Fruit fly (Drosophila melanogaster) whole organism, embryonic: ENCODE data around the gene phr6-4.

Experiments
- Aef1 ChIP-seq: fragments of 200-800 bp; sonication (Bioruptor generic); IDR thresholded peaks from 3 replicates; pipeline ENCODE4 v1.3.6; 2022; ENCODE audit warnings: missing biosample characterization, missing genetic modification characterization
- Atf3 ChIP-seq: fragments of 200-800 bp; sonication (Bioruptor generic); optimal IDR thresholded peaks from 3 replicates; lab custom pipeline; 2016; ENCODE audit warnings: missing biosample characterization, missing genetic modification characterization
- CG10267 ChIP-seq: fragments of 200-800 bp; sonication (Bioruptor generic); optimal IDR thresholded peaks from 2 replicates; lab custom pipeline; 2018; ENCODE audit warnings: missing biosample characterization, mild to moderate bottlenecking, missing genetic modification characterization, moderate library complexity
- CG10431 ChIP-seq: fragments of 200-800 bp; sonication (Bioruptor generic); optimal IDR thresholded peaks from 3 replicates; lab custom pipeline; 2018; ENCODE audit warnings: missing biosample characterization, mild to moderate bottlenecking, missing genetic modification characterization
- CG10654 ChIP-seq: fragments of 200-800 bp; sonication (Bioruptor generic); optimal IDR thresholded peaks from 2 replicates; lab custom pipeline; 2016; ENCODE audit warnings: missing biosample characterization, missing genetic modification characterization
- CG11456 ChIP-seq: fragments of 200-800 bp; sonication (Bioruptor generic); IDR thresholded peaks from 3 replicates; pipeline ENCODE4 v1.3.6; 2022; ENCODE audit warnings: missing biosample characterization, missing genetic modification characterization
- CG11504 ChIP-seq: fragments of 200-800 bp; sonication (Bioruptor generic); optimal IDR thresholded peaks from 3 replicates; lab custom pipeline; 2019; ENCODE audit warnings: missing biosample characterization, mild to moderate bottlenecking, missing genetic modification characterization, moderate library complexity
- CG12659 ChIP-seq: fragments of 200-800 bp; sonication (Bioruptor generic); optimal IDR thresholded peaks from 3 replicates; lab custom pipeline; 2017; ENCODE audit warnings: mild to moderate bottlenecking, missing biosample characterization, missing genetic modification reagents, missing genetic modification characterization
- CG13296 ChIP-seq: fragments of 200-800 bp; sonication (Bioruptor generic); optimal IDR thresholded peaks from 3 replicates; lab custom pipeline; 2018; ENCODE audit warnings: missing biosample characterization, mild to moderate bottlenecking, missing genetic modification characterization
- CG13424 ChIP-seq: fragments of 200-800 bp; sonication (Bioruptor generic); optimal IDR thresholded peaks from 2 replicates; lab custom pipeline; 2019; ENCODE audit warnings: missing biosample characterization, mild to moderate bottlenecking, missing genetic modification characterization, moderate library complexity
- CG14441 ChIP-seq: fragments of 200-800 bp; sonication (Bioruptor generic); IDR thresholded peaks from 2 replicates; pipeline ENCODE4 v1.3.6; 2022; ENCODE audit warnings: missing biosample characterization, missing genetic modification characterization
- CG14710 ChIP-seq: fragments of 200-800 bp; sonication (Bioruptor generic); optimal IDR thresholded peaks from 3 replicates; lab custom pipeline; 2019; ENCODE audit warnings: missing biosample characterization, mild to moderate bottlenecking, missing genetic modification characterization, moderate library complexity
- CG17359 ChIP-seq: fragments of 200-800 bp; sonication (Bioruptor generic); optimal IDR thresholded peaks from 3 replicates; lab custom pipeline; 2018; ENCODE audit warnings: missing biosample characterization, mild to moderate bottlenecking, missing genetic modification characterization, moderate library complexity
- CG31365 ChIP-seq: fragments of 200-800 bp; sonication (Bioruptor generic); optimal IDR thresholded peaks from 2 replicates; lab custom pipeline; 2018; ENCODE audit warnings: missing biosample characterization, mild to moderate bottlenecking, missing genetic modification characterization
- CG3163 ChIP-seq: fragments of 200-800 bp; sonication (Bioruptor generic); optimal IDR thresholded peaks from 3 replicates; lab custom pipeline; 2016; ENCODE audit warnings: missing biosample characterization, missing genetic modification characterization
- CG3995 ChIP-seq: fragments of 200-800 bp; sonication (Bioruptor generic); optimal IDR thresholded peaks from 3 replicates; lab custom pipeline; 2016; ENCODE audit warnings: missing biosample characterization, missing genetic modification characterization
- CG6272 ChIP-seq: fragments of 200-800 bp; sonication (Bioruptor generic); IDR thresholded peaks from 2 replicates; pipeline ENCODE4 v1.3.6; 2022; ENCODE audit warnings: missing biosample characterization, missing genetic modification characterization
- CG7745 ChIP-seq: fragments of 200-800 bp; sonication (Bioruptor generic); optimal IDR thresholded peaks from 2 replicates; lab custom pipeline; 2018; ENCODE audit warnings: missing biosample characterization, mild to moderate bottlenecking, missing genetic modification characterization, moderate library complexity
- CG8089 ChIP-seq: fragments of 200-800 bp; sonication (Bioruptor generic); optimal IDR thresholded peaks from 3 replicates; lab custom pipeline; 2016; ENCODE audit warnings: missing biosample characterization, missing genetic modification characterization
- CG8765 ChIP-seq: fragments of 200-800 bp; sonication (Bioruptor generic); IDR thresholded peaks from 2 replicates; pipeline ENCODE4 v1.3.6; 2022; ENCODE audit warnings: missing biosample characterization, missing genetic modification characterization
- Chrac-16 ChIP-seq: fragments of 200-800 bp; sonication (Bioruptor generic); optimal IDR thresholded peaks from 3 replicates; lab custom pipeline; 2016; ENCODE audit warnings: missing biosample characterization, missing genetic modification characterization
- CoRest ChIP-seq: fragments of 200-800 bp; sonication (Bioruptor generic); optimal IDR thresholded peaks from 3 replicates; lab custom pipeline; 2018; ENCODE audit warnings: missing biosample characterization, mild to moderate bottlenecking, missing genetic modification characterization, moderate library complexity
- Dip3 ChIP-seq: fragments of 200-800 bp; sonication (Bioruptor generic); optimal IDR thresholded peaks from 3 replicates; lab custom pipeline; 2016; ENCODE audit warnings: missing biosample characterization, missing genetic modification characterization
- GATAe ChIP-seq: fragments of 200-800 bp; sonication (Bioruptor generic); conservative IDR thresholded peaks from 2 replicates; pipeline ENCODE4 v1.3.6; 2022; ENCODE audit warnings: missing biosample characterization, missing genetic modification characterization
- H2.0 ChIP-seq: fragments of 200-800 bp; sonication (Bioruptor generic); IDR thresholded peaks from 2 replicates; pipeline ENCODE4 v1.3.6; 2022; ENCODE audit warnings: missing biosample characterization, missing genetic modification characterization
- Hsf ChIP-seq: fragments of 200-800 bp; sonication (Bioruptor generic); optimal IDR thresholded peaks from 3 replicates; lab custom pipeline; 2016; ENCODE audit warnings: missing biosample characterization, missing genetic modification characterization
- Opbp ChIP-seq: fragments of 200-800 bp; sonication (Bioruptor generic); IDR thresholded peaks from 3 replicates; pipeline ENCODE4 v1.3.6; 2022; ENCODE audit warnings: missing biosample characterization, missing genetic modification characterization; ENCODE audit not compliant: partially characterized antibody
- Scr ChIP-seq: fragments of 200-800 bp; sonication (Bioruptor generic); IDR thresholded peaks from 2 replicates; pipeline ENCODE4 v1.3.6; 2022; ENCODE audit warnings: missing biosample characterization, missing genetic modification characterization; ENCODE audit not compliant: partially characterized antibody
- Xbp1 ChIP-seq: fragments of 200-800 bp; sonication (Bioruptor generic); optimal IDR thresholded peaks from 3 replicates; lab custom pipeline; 2016; ENCODE audit warnings: missing biosample characterization, mild to moderate bottlenecking, missing genetic modification characterization
- ap ChIP-seq: fragments of 200-800 bp; sonication (Bioruptor generic); IDR thresholded peaks from 2 replicates; pipeline ENCODE4 v1.3.6; 2022; ENCODE audit warnings: missing biosample characterization, missing genetic modification characterization
- ash1 ChIP-seq: fragments of 200-800 bp; sonication (Bioruptor generic); optimal IDR thresholded peaks from 2 replicates; lab custom pipeline; 2018; ENCODE audit warnings: missing biosample characterization, mild to moderate bottlenecking, missing genetic modification characterization
- dan ChIP-seq: fragments of 200-800 bp; sonication (Bioruptor generic); IDR thresholded peaks from 2 replicates; pipeline ENCODE4 v1.3.6; 2022; ENCODE audit warnings: missing biosample characterization, missing genetic modification characterization
- dpn ChIP-seq, 2 experiments: fragments of 200-800 bp; sonication (Bioruptor generic); optimal IDR thresholded peaks; 3 replicates each; lab custom pipeline; 2016; ENCODE audit warnings: missing biosample characterization in 2 of 2, missing genetic modification characterization in 2 of 2
- ems ChIP-seq: fragments of 200-800 bp; sonication (Bioruptor generic); optimal IDR thresholded peaks from 3 replicates; lab custom pipeline; 2016; ENCODE audit warnings: missing biosample characterization, missing genetic modification characterization
- gcm2 ChIP-seq: fragments of 200-800 bp; sonication (Bioruptor generic); optimal IDR thresholded peaks from 2 replicates; lab custom pipeline; 2016; ENCODE audit warnings: missing biosample characterization, missing genetic modification characterization
- kay ChIP-seq: fragments of 200-800 bp; sonication (Bioruptor generic); optimal IDR thresholded peaks from 2 replicates; lab custom pipeline; 2016; ENCODE audit warnings: missing biosample characterization, missing genetic modification characterization
- lab ChIP-seq: fragments of 200-800 bp; sonication (Bioruptor generic); optimal IDR thresholded peaks from 3 replicates; lab custom pipeline; 2017; ENCODE audit warnings: missing biosample characterization, missing genetic modification characterization, mild to moderate bottlenecking, moderate library complexity, missing genetic modification reagents
- lilli ChIP-seq: fragments of 200-800 bp; sonication (Bioruptor generic); optimal IDR thresholded peaks from 3 replicates; lab custom pipeline; 2016; ENCODE audit warnings: missing biosample characterization, missing genetic modification characterization
- mld ChIP-seq: fragments of 200-800 bp; sonication (Bioruptor generic); IDR thresholded peaks from 3 replicates; pipeline ENCODE4 v1.3.6; 2022; ENCODE audit warnings: missing biosample characterization, missing genetic modification characterization; ENCODE audit not compliant: partially characterized antibody
- nerfin-2 ChIP-seq: fragments of 200-800 bp; sonication (Bioruptor generic); IDR thresholded peaks from 2 replicates; pipeline ENCODE4 v1.3.6; 2022; ENCODE audit warnings: missing biosample characterization, missing genetic modification characterization; ENCODE audit not compliant: partially characterized antibody
- nom ChIP-seq: fragments of 200-800 bp; sonication (Bioruptor generic); optimal IDR thresholded peaks from 2 replicates; lab custom pipeline; 2017; ENCODE audit warnings: missing biosample characterization, missing genetic modification characterization, mild to moderate bottlenecking, moderate library complexity, missing genetic modification reagents
- odd ChIP-seq: fragments of 200-800 bp; sonication (Bioruptor generic); optimal IDR thresholded peaks from 2 replicates; lab custom pipeline; 2017; ENCODE audit warnings: missing biosample characterization, mild to moderate bottlenecking, missing genetic modification characterization
- otp ChIP-seq: fragments of 200-800 bp; sonication (Bioruptor generic); IDR thresholded peaks from 3 replicates; pipeline ENCODE4, ENCODE4 v1.3.6; 2022; ENCODE audit warnings: missing biosample characterization, missing genetic modification characterization
- seq ChIP-seq: fragments of 200-800 bp; sonication (Bioruptor generic); IDR thresholded peaks from 2 replicates; pipeline ENCODE4 v1.3.6; 2022; ENCODE audit warnings: missing biosample characterization, missing genetic modification characterization
- ssp ChIP-seq: fragments of 200-800 bp; sonication (Bioruptor generic); IDR thresholded peaks from 2 replicates; pipeline ENCODE4 v1.3.6; 2022; ENCODE audit warnings: missing biosample characterization, missing genetic modification characterization
- tio ChIP-seq: fragments of 200-800 bp; sonication (Bioruptor generic); optimal IDR thresholded peaks from 2 replicates; lab custom pipeline; 2017; ENCODE audit warnings: missing biosample characterization, missing genetic modification characterization, inconsistent platforms
- toy ChIP-seq: fragments of 200-800 bp; sonication (Bioruptor generic); IDR thresholded peaks from 2 replicates; pipeline ENCODE4 v1.3.6; 2022; ENCODE audit warnings: missing biosample characterization, missing genetic modification characterization
- trem ChIP-seq: fragments of 200-800 bp; optimal IDR thresholded peaks from 3 replicates; lab custom pipeline; 2019; ENCODE audit warnings: missing biosample characterization, mild to moderate bottlenecking, missing genetic modification characterization, moderate library complexity
- twi ChIP-seq: fragments of 200-800 bp; optimal IDR thresholded peaks from 2 replicates; lab custom pipeline; 2019; ENCODE audit warnings: missing biosample characterization, mild to moderate bottlenecking, missing genetic modification characterization, moderate library complexity
- wek ChIP-seq: fragments of 200-800 bp; sonication (Bioruptor generic); optimal IDR thresholded peaks from 3 replicates; lab custom pipeline; 2018; ENCODE audit warnings: missing biosample characterization, mild to moderate bottlenecking, missing genetic modification characterization, moderate library complexity
- yki ChIP-seq: fragments of >200 bp; optimal IDR thresholded peaks from 3 replicates; lab custom pipeline; 2018

Gene phr6-4

dm6 chr2L:20681648-20682098 is 36.1 kb upstream of the phr6-4 start, which contains the start of gene Cen (continued):
- TF ChIP-seq CG10267 (tag; lab: Kevin White, UChicago), result peak; percentile 28
- peak; percentile 53 for TF ChIP-seq Dip3 (GFP tag; lab: Kevin White, UChicago)
- peak; percentile 22 for TF ChIP-seq CG14710 (tag; lab: Kevin White, UChicago)
- no peak for TF ChIP-seq Scr (GFP tag; lab: Robert Waterston, UW)
- no peak for TF ChIP-seq twi (tag; lab: Kevin White, UChicago)
- no peak for TF ChIP-seq CG10654 (GFP tag; lab: Kevin White, UChicago)
- peak; percentile 45; the same call in 1 of the 3 replicates for TF ChIP-seq Aef1
- peak; percentile 48 for TF ChIP-seq Hsf (GFP tag; lab: Kevin White, UChicago)
- no peak for TF ChIP-seq CG14441 (GFP tag; lab: Robert Waterston, UW)
- TF ChIP-seq dpn (GFP tag; optimal IDR thresholded peaks at IDR 0.05; lab: Kevin White, UChicago), result peak; percentile 22 to 39
- no peak for TF ChIP-seq CG7745 (tag; lab: Kevin White, UChicago)
- TF ChIP-seq nerfin-2 (GFP tag; lab: Robert Waterston, UW), result no peak
- no peak for TF ChIP-seq gcm2
- TF ChIP-seq CG12659 (GFP tag; lab: Kevin White, UChicago), result peak; percentile 47
- TF ChIP-seq CG13424 (tag; lab: Kevin White, UChicago), result peak; percentile 23
- peak; percentile 67 for TF ChIP-seq CG3995 (GFP tag; lab: Kevin White, UChicago)
- peak; percentile 2 for TF ChIP-seq ems (GFP tag; lab: Kevin White, UChicago)
- TF ChIP-seq lilli, result peak; percentile 63
- TF ChIP-seq odd (GFP tag; lab: Kevin White, UChicago), result no peak
- peak; percentile 34; the same call in 1 of the 2 replicates for TF ChIP-seq ap (GFP tag; lab: Robert Waterston, UW)
- TF ChIP-seq seq, result peak; percentile 12; the same call in 1 of the 2 replicates
- TF ChIP-seq wek (GFP tag; lab: Kevin White, UChicago), result peak; percentile 86
- TF ChIP-seq ash1, result no peak
- TF ChIP-seq trem (tag; lab: Kevin White, UChicago), result peak; percentile 13
- peak; percentile 46 for TF ChIP-seq tio (GFP tag; lab: Kevin White, UChicago)
- TF ChIP-seq CG11504 (tag; lab: Kevin White, UChicago), result no peak
- TF ChIP-seq Xbp1 (GFP tag; lab: Kevin White, UChicago), result peak; percentile 39
- TF ChIP-seq H2.0 (GFP tag; lab: Robert Waterston, UW), result peak; percentile 45
- peak; percentile 15; the same call in 1 of the 2 replicates for TF ChIP-seq CG8765

dm6 chr2L:20675875-20676274 is 30.3 kb upstream of the phr6-4 start, which contains the start of the genes CG31678 and IKKepsilon:
CG31678 (minus strand) TSS chr2L:20675941.
IKKepsilon (plus strand) TSS chr2L:20676045.
- TF ChIP-seq lab (GFP tag; lab: Kevin White, UChicago) (peak; percentile 23), CG6272 (GFP tag; lab: Robert Waterston, UW) (no peak), Chrac-16 (GFP tag; lab: Kevin White, UChicago) (peak; percentile 26), CG11456 (GFP tag; lab: Robert Waterston, UW) (no peak; the same call in 2 of the 3 replicates), nom (peak; percentile 18), toy (GFP tag; lab: Robert Waterston, UW) (no peak), CoRest (tag; lab: Kevin White, UChicago) (peak; percentile 53), ssp (GFP tag; lab: Robert Waterston, UW) (peak; percentile 27; the same call in 1 of the 2 replicates), otp (GFP tag; lab: Robert Waterston, UW) (no peak), Opbp (GFP tag; lab: Robert Waterston, UW) (peak; percentile 89), CG8089 (GFP tag; lab: Kevin White, UChicago) (no peak), CG10431 (GFP tag; lab: Kevin White, UChicago) (no peak), CG13296 (no peak), dan (no peak), CG31365 (tag; lab: Kevin White, UChicago) (no peak), GATAe (GFP tag; lab: Robert Waterston, UW) (no peak), CG7745 (tag; lab: Kevin White, UChicago) (no peak), Atf3 (GFP tag; lab: Kevin White, UChicago) (no peak), yki (lab: Kevin White, UChicago) (no peak), kay (GFP tag; lab: Kevin White, UChicago) (no peak), mld (GFP tag; lab: Robert Waterston, UW) (peak; percentile 74; the same call in 2 of the 3 replicates), CG3163 (GFP tag; lab: Kevin White, UChicago) (no peak), CG17359 (tag; lab: Kevin White, UChicago) (no peak)
